Worm (Caenorhabditis elegans) whole organism, young adult: ENCODE data around the gene K11D12.13.
"Not testable (repeated sequence)": the region's sequence is repeated elsewhere in the genome, so short reads cannot be mapped to it uniquely, and the experiment has no call there.

Source experiments
- B0019.2 ChIP-seq: fragments of 200-800 bp; sonication (Bioruptor generic); conservative IDR thresholded peaks from 2 replicates; pipeline ENCODE4 v1.3.6; 2022; ENCODE audit warnings: missing genetic modification reagents, missing genetic modification characterization, missing compliant biosample characterization
- B0035.1 ChIP-seq: sonication (generic microtip); optimal IDR thresholded peaks from 2 replicates; lab custom pipeline; 2016; ENCODE audit warnings: missing genetic modification characterization, mild to moderate bottlenecking, missing compliant biosample characterization, missing genotype, missing genetic modification reagents
- B0336.3 ChIP-seq: fragments of 200-800 bp; sonication (Bioruptor generic); IDR thresholded peaks from 2 replicates; pipeline ENCODE4 v1.3.6; 2022; ENCODE audit warnings: missing genetic modification characterization, missing compliant biosample characterization
- C06A6.2 ChIP-seq: fragments of 200-800 bp; sonication (Bioruptor generic); conservative IDR thresholded peaks from 2 replicates; pipeline ENCODE4 v1.3.6; 2022; ENCODE audit warnings: missing genetic modification characterization, missing compliant biosample characterization
- C17E4.6 ChIP-seq: fragments of 200-800 bp; sonication (Bioruptor generic); IDR thresholded peaks from 2 replicates; pipeline ENCODE4 v1.3.6; 2022; ENCODE audit warnings: missing genetic modification reagents, missing genetic modification characterization, missing compliant biosample characterization
- F33H1.4 ChIP-seq: fragments of 200-800 bp; sonication (Bioruptor generic); IDR thresholded peaks from 2 replicates; pipeline ENCODE4 v1.3.6; 2022; ENCODE audit warnings: missing genetic modification reagents, missing genetic modification characterization, missing compliant biosample characterization
- K12H6.12 ChIP-seq: fragments of 200-800 bp; sonication (Bioruptor generic); optimal IDR thresholded peaks from 2 replicates; lab custom pipeline; 2018; ENCODE audit warnings: mild to moderate bottlenecking, missing genetic modification characterization, missing compliant biosample characterization
- T07F8.4 ChIP-seq: sonication (generic microtip); optimal IDR thresholded peaks from 2 replicates; lab custom pipeline; 2016; ENCODE audit warnings: mild to moderate bottlenecking, missing genetic modification characterization, moderate library complexity, missing compliant biosample characterization
- Y67H2A.10 ChIP-seq: fragments of 200-800 bp; sonication (Bioruptor generic); conservative IDR thresholded peaks from 2 replicates; pipeline ENCODE4 v1.3.6; 2022; ENCODE audit warnings: missing genetic modification reagents, missing genetic modification characterization, missing compliant biosample characterization
- aptf-2 ChIP-seq: fragments of 200-800 bp; sonication (Bioruptor generic); conservative IDR thresholded peaks from 2 replicates; pipeline ENCODE4 v1.3.6; 2022; ENCODE audit warnings: missing genetic modification reagents, missing genetic modification characterization, missing compliant biosample characterization
- attf-3 ChIP-seq: fragments of 200-800 bp; sonication (Bioruptor generic); conservative IDR thresholded peaks from 2 replicates; pipeline ENCODE4 v1.3.6; 2022; ENCODE audit warnings: missing genetic modification reagents, missing genetic modification characterization, missing compliant biosample characterization
- attf-6 ChIP-seq: fragments of 200-800 bp; sonication (Bioruptor generic); IDR thresholded peaks from 2 replicates; pipeline ENCODE4 v1.3.6; 2022; ENCODE audit warnings: missing genetic modification reagents, missing genetic modification characterization, missing compliant biosample characterization
- bed-1 ChIP-seq: fragments of 200-800 bp; sonication (Bioruptor generic); IDR thresholded peaks from 2 replicates; pipeline ENCODE4 v1.3.6; 2022; ENCODE audit warnings: missing genetic modification reagents, missing genetic modification characterization, missing compliant biosample characterization
- bed-2 ChIP-seq: fragments of 200-800 bp; sonication (Bioruptor generic); IDR thresholded peaks from 2 replicates; pipeline ENCODE4 v1.3.6; 2022; ENCODE audit warnings: missing genetic modification reagents, missing genetic modification characterization, missing compliant biosample characterization
- cebp-1 ChIP-seq, 2 experiments: fragments of 200-800 bp in 1 of 2; sonication (Bioruptor generic) in 1 of 2; sonication (generic microtip) in 1 of 2; IDR thresholded peaks in 1 of 2; optimal IDR thresholded peaks in 1 of 2; 2 replicates each; pipeline versions ENCODE4 v1.3.6 to Lab custom; 2017 to 2022; ENCODE audit warnings: missing compliant biosample characterization in 2 of 2, missing genetic modification characterization in 2 of 2, mild to moderate bottlenecking in 1 of 2, missing genetic modification reagents in 1 of 2, moderate library complexity in 1 of 2
- cebp-2 ChIP-seq: fragments of 200-800 bp; sonication (Bioruptor generic); IDR thresholded peaks from 2 replicates; pipeline ENCODE4 v1.3.6; 2022; ENCODE audit warnings: missing genetic modification characterization, missing compliant biosample characterization
- ceh-58 ChIP-seq: fragments of 200-800 bp; sonication (Bioruptor generic); IDR thresholded peaks from 2 replicates; pipeline ENCODE4 v1.3.6; 2022; ENCODE audit warnings: missing genetic modification characterization, missing compliant biosample characterization
- ceh-91 ChIP-seq: fragments of 200-800 bp; sonication (Bioruptor generic); IDR thresholded peaks from 2 replicates; pipeline ENCODE4 v1.3.6; 2022; ENCODE audit warnings: missing genetic modification reagents, missing genetic modification characterization, missing compliant biosample characterization
- dpl-1 ChIP-seq: fragments of 150-350 bp; optimal IDR thresholded peaks from 2 replicates; lab custom pipeline; 2014; ENCODE audit warnings: missing biosample characterization, missing genetic modification reagents, missing genetic modification characterization
- fkh-3 ChIP-seq: sonication (generic microtip); optimal IDR thresholded peaks from 2 replicates; lab custom pipeline; 2016; ENCODE audit warnings: mild to moderate bottlenecking, missing genetic modification characterization, missing compliant biosample characterization
- gei-17 ChIP-seq: fragments of 200-800 bp; sonication (Bioruptor generic); optimal IDR thresholded peaks from 2 replicates; lab custom pipeline; 2018; ENCODE audit warnings: mild to moderate bottlenecking, missing genetic modification characterization, missing compliant biosample characterization
- hmg-1.2 ChIP-seq: fragments of 200-800 bp; sonication (Bioruptor generic); IDR thresholded peaks from 2 replicates; pipeline ENCODE4 v1.3.6; 2022; ENCODE audit warnings: missing genetic modification reagents, missing genetic modification characterization, missing compliant biosample characterization
- hmg-20 ChIP-seq: fragments of 200-800 bp; sonication (Bioruptor generic); IDR thresholded peaks from 2 replicates; pipeline ENCODE4 v1.3.6; 2022; ENCODE audit warnings: missing genetic modification reagents, missing genetic modification characterization, missing compliant biosample characterization
- hsf-1 ChIP-seq: fragments of 200-800 bp; sonication (Bioruptor generic); IDR thresholded peaks from 2 replicates; pipeline ENCODE4 v1.3.6; 2022; ENCODE audit warnings: missing genetic modification reagents, missing genetic modification characterization, missing compliant biosample characterization
- lag-1 ChIP-seq: fragments of 200-800 bp; sonication (Bioruptor generic); IDR thresholded peaks from 2 replicates; pipeline ENCODE4 v1.3.6; 2022; ENCODE audit warnings: missing genetic modification reagents, missing genetic modification characterization, missing compliant biosample characterization
- let-526 ChIP-seq: fragments of 200-800 bp; sonication (Bioruptor generic); IDR thresholded peaks from 2 replicates; pipeline ENCODE4 v1.3.6; 2022; ENCODE audit warnings: missing genetic modification reagents, missing genetic modification characterization, missing compliant biosample characterization
- lin-26 ChIP-seq: fragments of 200-800 bp; sonication (Bioruptor generic); IDR thresholded peaks from 2 replicates; pipeline ENCODE4 v1.3.6; 2022; ENCODE audit warnings: missing genetic modification reagents, missing genetic modification characterization, missing compliant biosample characterization
- lin-35 ChIP-seq, 3 experiments: fragments of 150-350 bp in 2 of 3; sonication (generic microtip) in 1 of 3; optimal IDR thresholded peaks; 2 replicates each; lab custom pipeline; 2014 to 2018; ENCODE audit warnings: missing biosample characterization in 3 of 3, missing genetic modification characterization in 3 of 3, missing genetic modification reagents in 3 of 3
- lin-54 ChIP-seq: fragments of 200-800 bp; sonication (Bioruptor generic); optimal IDR thresholded peaks from 2 replicates; lab custom pipeline; 2018; ENCODE audit warnings: mild to moderate bottlenecking, missing genetic modification characterization, missing compliant biosample characterization
- madf-6 ChIP-seq: fragments of 200-800 bp; sonication (Bioruptor generic); IDR thresholded peaks from 2 replicates; pipeline ENCODE4 v1.3.6; 2022; ENCODE audit warnings: missing genetic modification reagents, missing genetic modification characterization, missing compliant biosample characterization
- madf-8 ChIP-seq: fragments of 200-800 bp; sonication (Bioruptor generic); conservative IDR thresholded peaks from 2 replicates; pipeline ENCODE4 v1.3.6; 2022; ENCODE audit warnings: missing genetic modification reagents, missing genetic modification characterization, missing compliant biosample characterization
- mxl-1 ChIP-seq: sonication (generic microtip); optimal IDR thresholded peaks from 2 replicates; lab custom pipeline; 2016; ENCODE audit warnings: missing genetic modification characterization, missing compliant biosample characterization
- nfya-1 ChIP-seq: sonication (generic microtip); optimal IDR thresholded peaks from 2 replicates; lab custom pipeline; 2017; ENCODE audit warnings: antibody characterized with exemption, missing compliant biosample characterization, missing genetic modification characterization, borderline replicate concordance; ENCODE audit not compliant: insufficient read depth
- nfyb-1 ChIP-seq: fragments of 200-800 bp; sonication (Bioruptor generic); IDR thresholded peaks from 2 replicates; pipeline ENCODE4 v1.3.6; 2022; ENCODE audit warnings: missing genetic modification reagents, missing genetic modification characterization, missing compliant biosample characterization
- nhr-27 ChIP-seq: fragments of 200-800 bp; sonication (Bioruptor generic); optimal IDR thresholded peaks from 2 replicates; lab custom pipeline; 2018; ENCODE audit warnings: mild to moderate bottlenecking, missing genetic modification characterization, moderate library complexity, missing compliant biosample characterization
- pbrm-1 ChIP-seq: fragments of 200-800 bp; sonication (Bioruptor generic); IDR thresholded peaks from 2 replicates; pipeline ENCODE4 v1.3.6; 2022; ENCODE audit warnings: missing genetic modification reagents, missing genetic modification characterization, missing compliant biosample characterization
- rec-8 ChIP-seq, 2 experiments: sonication (generic microtip); optimal IDR thresholded peaks; 2 replicates each; lab custom pipeline; 2016; ENCODE audit warnings: mild to moderate bottlenecking in 2 of 2, missing genetic modification characterization in 2 of 2, missing genetic modification reagents in 2 of 2, missing genotype in 2 of 2, missing biosample characterization in 1 of 2, missing compliant biosample characterization in 1 of 2, moderate library complexity in 1 of 2
- sea-2 ChIP-seq: fragments of 200-800 bp; sonication (Bioruptor generic); IDR thresholded peaks from 2 replicates; pipeline ENCODE4 v1.3.6; 2022; ENCODE audit warnings: missing genetic modification characterization, missing compliant biosample characterization
- snpc-1.1 ChIP-seq: sonication (generic microtip); optimal IDR thresholded peaks from 2 replicates; lab custom pipeline; 2017; ENCODE audit warnings: missing genetic modification characterization, mild to moderate bottlenecking, missing compliant biosample characterization, antibody characterized with exemption, moderate library complexity, missing genotype, missing genetic modification reagents; ENCODE audit not compliant: insufficient read depth
- snpc-1.3 ChIP-seq: sonication (generic microtip); optimal IDR thresholded peaks from 2 replicates; lab custom pipeline; 2017; ENCODE audit warnings: missing genetic modification characterization, mild to moderate bottlenecking, missing compliant biosample characterization, antibody characterized with exemption, moderate library complexity, missing genotype, missing genetic modification reagents; ENCODE audit not compliant: insufficient read depth
- tbp1 ChIP-seq: fragments of 200-800 bp; sonication (Bioruptor generic); optimal IDR thresholded peaks from 2 replicates; lab custom pipeline; 2018; ENCODE audit warnings: mild to moderate bottlenecking, missing genetic modification characterization, missing compliant biosample characterization
- ztf-18 ChIP-seq: sonication (generic microtip); optimal IDR thresholded peaks from 2 replicates; lab custom pipeline; 2016; ENCODE audit warnings: missing genotype, mild to moderate bottlenecking, missing genetic modification characterization, missing compliant biosample characterization
- ztf-25 ChIP-seq: fragments of 200-800 bp; sonication (Bioruptor generic); IDR thresholded peaks from 2 replicates; pipeline ENCODE4 v1.3.6; 2022; ENCODE audit warnings: missing genetic modification reagents, missing genetic modification characterization, missing compliant biosample characterization
- ztf-28 ChIP-seq: fragments of 200-800 bp; sonication (Bioruptor generic); IDR thresholded peaks from 2 replicates; pipeline ENCODE4 v1.3.6; 2022; ENCODE audit warnings: missing genetic modification reagents, missing genetic modification characterization, missing compliant biosample characterization

The K11D12.13 gene

ce11 chrV:5047230-5047629, 14.0 kb downstream of the K11D12.13 start (continued):
- peak; percentile 75 for TF ChIP-seq madf-6 (GFP tag; lab: Robert Waterston, UW)
- TF ChIP-seq ztf-28 (GFP tag; lab: Robert Waterston, UW): peak; percentile 83
- peak; percentile 60 for TF ChIP-seq madf-8 (GFP tag; lab: Robert Waterston, UW)
- peak; percentile 64 for TF ChIP-seq C17E4.6 (GFP tag; lab: Robert Waterston, UW)
- peak; percentile 25; the same call in 1 of the 2 replicates for TF ChIP-seq hsf-1 (GFP tag; lab: Robert Waterston, UW)
- TF ChIP-seq ceh-91: peak; percentile 79
- TF ChIP-seq nfyb-1 (GFP tag; lab: Robert Waterston, UW): peak; percentile 93
- TF ChIP-seq Y67H2A.10 (GFP tag; lab: Robert Waterston, UW): 0 out of 2 replicates have a peak, but pooled peaks have one; percentile 38
- TF ChIP-seq lin-26: peak; percentile 66; the same call in 1 of the 2 replicates
- peak; percentile 78 for TF ChIP-seq ztf-18
- TF ChIP-seq cebp-2 (GFP tag; lab: Robert Waterston, UW): 0 out of 2 replicates have a peak, but pooled peaks have one; percentile 66
- peak; percentile 15; the same call in 1 of the 2 replicates for TF ChIP-seq attf-6 (GFP tag; lab: Robert Waterston, UW)
- peak; percentile 70 for TF ChIP-seq F33H1.4 (GFP tag; lab: Robert Waterston, UW)
- peak; percentile 66; the same call in 1 of the 2 replicates for TF ChIP-seq cebp-1 (GFP tag; IDR thresholded peaks at IDR 0.05; lab: Robert Waterston, UW)
- TF ChIP-seq cebp-1 (tag; optimal IDR thresholded peaks at IDR 0.05; lab: Kevin White, UChicago): not testable (repeated sequence)
- 0 out of 2 replicates have a peak, but pooled peaks have one; percentile 27 for TF ChIP-seq ceh-58 (GFP tag; lab: Robert Waterston, UW)
- TF ChIP-seq bed-2 (GFP tag; lab: Robert Waterston, UW): peak; percentile 71; the same call in 1 of the 2 replicates
- peak; percentile 91 for TF ChIP-seq C06A6.2 (GFP tag; lab: Robert Waterston, UW)
- TF ChIP-seq pbrm-1 (GFP tag; lab: Robert Waterston, UW): peak; percentile 95
- TF ChIP-seq attf-3: peak; percentile 68
- peak; percentile 76 for TF ChIP-seq aptf-2 (GFP tag; lab: Robert Waterston, UW)
- TF ChIP-seq hmg-1.2: peak; percentile 96
- peak; percentile 82 for TF ChIP-seq let-526 (GFP tag; lab: Robert Waterston, UW)
- TF ChIP-seq sea-2 (GFP tag; lab: Robert Waterston, UW): peak; percentile 82; the same call in 1 of the 2 replicates

- TF ChIP-seq dpl-1 (GFP tag; lab: Kevin White, UChicago) (peak; percentile 52), bed-1 (GFP tag; lab: Robert Waterston, UW) (no peak), lin-54 (peak; percentile 91), T07F8.4 (no peak), fkh-3 (tag; lab: Kevin White, UChicago) (no peak), B0035.1 (tag; lab: Kevin White, UChicago) (peak; percentile 19), tbp1 (GFP tag; lab: Kevin White, UChicago) (peak; percentile 68), nfya-1 (tag; lab: Kevin White, UChicago) (no peak), ceh-91 (peak; percentile 64), mxl-1 (tag; lab: Kevin White, UChicago) (no peak), rec-8 (tag; optimal IDR thresholded peaks at IDR 0.05; lab: Kevin White, UChicago) (no peak), B0336.3 (GFP tag; lab: Robert Waterston, UW) (no peak), K12H6.12 (tag; lab: Kevin White, UChicago) (peak; percentile 89), snpc-1.3 (tag; lab: Kevin White, UChicago) (peak; percentile 7), lin-35 (GFP tag; optimal IDR thresholded peaks at IDR 0.05; lab: Kevin White, UChicago) (peak in 2 of 3 experiments; percentile 34 to 90), ztf-25 (GFP tag; lab: Robert Waterston, UW) (0 out of 2 replicates have a peak, but pooled peaks have one; percentile 35), attf-6 (GFP tag; lab: Robert Waterston, UW) (peak; percentile 74), gei-17 (GFP tag; lab: Kevin White, UChicago) (peak; percentile 72), snpc-1.1 (tag; lab: Kevin White, UChicago) (no peak), nhr-27 (tag; lab: Kevin White, UChicago) (no peak), B0019.2 (GFP tag; lab: Robert Waterston, UW) (peak; percentile 44), lag-1 (GFP tag; lab: Robert Waterston, UW) (no peak), attf-3 (peak; percentile 71), hmg-20 (GFP tag; lab: Robert Waterston, UW) (peak; percentile 59; the same call in 1 of the 2 replicates)
Observed at ce11 chrV:5049333-5049942, 16.2 kb downstream of the K11D12.13 start, which contains the start of the genes pqn-51 and K11D12.14. pqn-51 (plus strand) TSS chrV:5049607. K11D12.14 (plus strand) TSS chrV:5049636.
